Fruit fly (Drosophila melanogaster): Measurements from ENCODE around the gene Apl.
A peak's percentile ranks its signal among the peaks of the same experiment; 100 is the strongest.

Gene Apl

DNA sequence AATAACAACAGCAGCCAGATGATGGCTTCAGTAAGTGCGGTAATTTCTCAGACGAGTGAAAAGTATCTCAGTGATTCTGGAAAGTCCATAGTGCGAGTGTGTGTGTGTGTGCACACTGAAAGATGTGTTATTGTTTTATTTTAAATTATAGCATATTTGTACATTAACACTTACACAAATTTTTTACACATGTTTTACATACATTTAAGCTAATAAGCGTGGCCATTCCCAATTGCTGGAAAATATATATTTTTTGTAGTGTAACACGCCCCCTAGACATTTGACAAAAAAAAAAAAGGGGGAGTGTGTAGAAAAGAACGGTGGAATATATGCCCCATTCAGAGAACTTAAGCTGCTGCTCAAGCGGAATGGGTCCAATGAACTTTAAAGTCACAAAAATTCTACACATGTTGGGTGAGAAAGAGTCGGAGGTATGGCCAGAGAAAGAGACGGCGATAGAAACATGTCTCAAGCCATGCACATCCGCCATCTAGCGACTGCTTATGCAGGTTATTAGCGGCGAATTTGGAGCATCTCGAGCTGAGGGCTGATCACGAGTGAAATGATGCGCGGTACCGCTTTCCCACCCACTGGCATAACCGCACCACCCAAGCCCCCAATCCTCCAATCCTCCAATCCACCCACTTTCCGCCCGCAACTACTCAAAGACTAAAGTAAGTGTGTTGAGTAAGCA is 37.0 kb downstream of the Apl start:
- no peak for TF ChIP-seq CG17801 (GFP tag; optimal IDR thresholded peaks at IDR 0.05; ENCODE audit: partially characterized antibody)

- TF ChIP-seq CG17801 (GFP tag; optimal IDR thresholded peaks at IDR 0.05; ENCODE audit: partially characterized antibody), result no peak
Measured at dm6 chr3L:16634091-16634490, 39.1 kb downstream of the Apl start.

dm6 chr3L:16634529-16634928 is 39.5 kb downstream of the Apl start:
- no peak for TF ChIP-seq CG17801 (GFP tag; optimal IDR thresholded peaks at IDR 0.05; ENCODE audit: partially characterized antibody)

DNA sequence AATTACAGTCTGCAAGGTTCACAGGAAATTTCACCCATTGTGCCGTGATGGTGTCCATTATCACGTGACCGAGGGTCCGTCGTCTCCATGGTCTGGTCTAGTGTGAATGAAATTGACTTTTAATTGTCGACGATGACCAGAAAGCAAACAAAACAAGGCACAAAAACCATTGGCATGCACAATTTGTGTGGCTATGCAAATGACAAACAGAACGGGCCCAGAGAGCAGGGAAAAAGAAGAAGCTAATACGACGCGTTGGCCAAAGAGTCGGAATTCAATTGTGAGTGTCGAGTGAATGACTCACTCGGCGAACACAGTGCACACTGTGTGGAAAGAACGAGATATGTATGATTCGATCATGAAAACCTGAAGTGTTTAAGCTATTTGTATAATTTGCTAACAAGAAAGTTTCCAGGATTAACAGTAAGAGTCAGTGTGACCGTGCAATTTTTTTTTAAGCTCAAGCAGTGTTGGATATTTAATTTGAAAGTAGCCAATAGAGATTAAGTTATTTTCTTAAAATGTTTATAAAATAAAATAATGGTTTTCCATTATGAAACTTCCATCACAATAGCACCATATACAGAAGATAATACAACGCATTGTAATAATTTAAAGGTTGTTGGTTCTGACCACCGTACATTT is 40.7 kb downstream of the Apl start:
- no peak for TF ChIP-seq CG17801 (GFP tag; optimal IDR thresholded peaks at IDR 0.05; ENCODE audit: partially characterized antibody)

DNA sequence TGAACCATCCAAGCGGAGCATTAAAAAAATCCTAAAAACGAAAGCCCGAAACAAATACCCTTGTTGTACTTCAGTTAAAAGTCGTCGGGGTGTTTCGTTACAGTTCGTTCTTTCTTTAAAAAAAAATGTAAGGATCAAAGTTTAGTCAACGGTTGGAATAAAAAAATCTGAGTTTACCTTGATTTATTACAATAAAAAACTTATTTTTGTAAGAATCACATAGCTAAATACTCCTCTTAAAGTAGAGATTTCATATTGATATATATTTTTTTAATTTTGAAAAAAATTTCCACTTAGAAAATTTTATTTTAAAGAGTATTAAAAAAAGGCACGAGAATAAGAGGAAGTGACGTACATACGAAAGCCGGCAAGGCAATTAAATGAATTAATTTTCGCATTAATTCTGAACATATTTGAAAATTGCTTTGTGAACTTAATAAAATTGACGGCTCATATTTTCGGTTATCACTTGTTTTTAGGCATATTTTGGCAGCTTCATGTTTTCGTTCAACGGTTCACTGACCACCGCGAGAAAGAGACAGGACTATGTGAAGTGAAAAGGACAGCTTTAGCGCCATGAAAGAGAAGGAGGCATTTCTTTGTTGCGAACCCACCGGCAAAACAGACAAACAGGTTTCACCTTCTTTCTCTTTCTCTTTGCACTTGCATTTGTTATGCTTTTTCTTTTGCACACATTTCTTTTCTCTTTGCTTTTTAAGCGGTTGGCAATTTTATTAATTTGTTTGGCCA is 43.8 kb downstream of the Apl start:
- TF ChIP-seq CG17801 (GFP tag; optimal IDR thresholded peaks at IDR 0.05; ENCODE audit: partially characterized antibody), result no peak

DNA sequence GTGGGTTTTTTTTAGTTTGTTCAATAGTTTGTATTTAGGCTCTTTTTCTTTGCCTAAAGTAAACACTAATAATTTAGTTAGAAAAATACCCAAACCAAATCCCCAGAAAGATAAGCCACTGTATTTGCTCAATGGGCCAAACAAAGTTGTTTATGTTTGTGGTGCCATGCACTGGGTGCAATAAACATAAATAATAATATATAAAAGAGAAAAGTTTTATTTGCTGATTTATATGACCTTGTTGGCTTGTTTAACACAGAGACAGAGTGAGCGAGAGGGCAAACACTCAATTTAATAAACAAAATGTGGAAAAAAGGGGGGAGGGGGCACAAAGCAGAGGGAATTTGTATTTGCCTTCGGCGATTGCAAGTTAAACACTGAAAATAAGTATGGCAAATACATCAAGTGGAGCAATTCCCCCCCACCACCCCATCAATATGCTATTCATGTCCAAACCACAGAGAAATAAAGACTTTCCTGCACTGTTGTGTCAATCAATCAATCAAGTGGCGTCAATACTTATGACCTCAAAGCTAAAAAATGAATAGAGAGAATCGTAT is 45.6 kb downstream of the Apl start:
- TF ChIP-seq CG17801 (GFP tag; optimal IDR thresholded peaks at IDR 0.05; ENCODE audit: partially characterized antibody), result no peak

DNA sequence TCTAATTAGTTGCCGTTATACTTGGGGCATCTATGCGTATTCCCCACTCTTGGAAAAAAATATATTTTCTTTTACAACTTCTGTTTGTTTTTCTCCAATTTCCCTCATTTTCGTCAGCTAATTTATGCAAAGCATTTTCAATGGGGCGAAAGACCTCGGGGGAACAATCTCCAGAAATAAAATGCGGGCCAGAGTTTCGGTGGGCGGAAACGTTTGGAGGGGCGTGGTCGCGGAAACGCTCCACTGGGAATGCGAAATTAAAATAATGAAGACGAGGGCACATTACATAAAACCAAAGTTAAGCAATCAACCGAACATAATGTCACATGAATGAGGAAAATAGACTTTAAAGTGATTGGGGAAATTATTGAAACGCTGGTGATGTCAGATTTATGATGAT is 46.1 kb downstream of the Apl start:
- TF ChIP-seq CG17801 (GFP tag; optimal IDR thresholded peaks at IDR 0.05; ENCODE audit: partially characterized antibody), result no peak

dm6 chr3L:16642088-16642507 is 47.1 kb downstream of the Apl start:
- TF ChIP-seq CG17801 (GFP tag; optimal IDR thresholded peaks at IDR 0.05; ENCODE audit: partially characterized antibody), result no peak

- peak; percentile 34 for TF ChIP-seq CG17801 (GFP tag; optimal IDR thresholded peaks at IDR 0.05; ENCODE audit: partially characterized antibody)
Measured at dm6 chr3L:16642954-16643353, 48.0 kb downstream of the Apl start.

DNA sequence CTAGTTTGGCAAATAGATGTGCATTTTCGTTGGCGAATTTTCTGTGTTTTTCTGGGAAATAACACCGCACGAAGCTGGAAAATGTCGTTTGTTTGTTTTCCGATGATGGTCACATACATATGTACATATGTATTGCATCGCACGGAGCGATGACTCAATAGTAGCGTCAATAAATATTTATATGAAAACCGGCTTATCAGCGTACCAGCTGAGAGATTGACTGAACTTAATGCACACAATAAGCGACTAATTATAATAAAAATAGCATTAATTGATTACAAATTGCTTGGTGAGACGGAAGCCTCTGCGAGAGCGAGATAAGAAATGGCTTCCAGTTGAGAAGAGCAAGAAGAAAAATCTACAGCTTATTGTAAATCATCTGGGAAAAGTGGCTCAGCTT is 49.5 kb downstream of the Apl start:
- no peak for TF ChIP-seq CG17801 (GFP tag; optimal IDR thresholded peaks at IDR 0.05; ENCODE audit: partially characterized antibody)

DNA sequence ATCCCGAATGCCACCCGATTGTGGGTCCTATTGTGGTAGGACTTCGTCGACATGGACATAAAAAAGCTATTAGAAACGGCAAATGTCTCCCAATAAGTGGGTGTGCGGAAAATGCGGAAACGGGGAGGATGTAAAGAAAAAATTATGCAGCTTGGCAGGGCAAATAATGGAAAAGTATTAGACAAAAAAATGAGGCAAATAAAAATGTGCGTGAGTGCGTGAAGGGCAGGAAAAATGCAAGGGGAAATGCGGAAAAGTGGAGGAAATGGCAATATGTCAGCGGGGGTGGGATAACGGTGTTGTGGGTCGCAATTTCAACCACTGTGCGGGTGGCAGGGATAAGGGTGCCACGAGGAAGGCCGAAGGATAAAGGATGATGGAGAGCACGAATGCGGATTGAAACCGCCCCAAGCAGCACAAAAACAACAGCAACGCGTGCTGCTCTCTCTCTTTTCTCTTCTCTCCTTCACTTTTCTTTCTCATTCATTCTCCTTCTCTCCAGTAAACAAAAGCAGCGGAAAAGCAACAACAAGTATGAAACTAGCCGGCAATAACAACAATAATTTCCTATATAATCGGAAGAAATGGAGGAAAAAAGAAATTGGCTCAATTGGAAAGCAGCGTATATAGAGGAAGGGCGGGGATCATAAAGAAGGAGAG is 50.5 kb downstream of the Apl start:
- no peak for TF ChIP-seq CG17801 (GFP tag; optimal IDR thresholded peaks at IDR 0.05; ENCODE audit: partially characterized antibody)

DNA sequence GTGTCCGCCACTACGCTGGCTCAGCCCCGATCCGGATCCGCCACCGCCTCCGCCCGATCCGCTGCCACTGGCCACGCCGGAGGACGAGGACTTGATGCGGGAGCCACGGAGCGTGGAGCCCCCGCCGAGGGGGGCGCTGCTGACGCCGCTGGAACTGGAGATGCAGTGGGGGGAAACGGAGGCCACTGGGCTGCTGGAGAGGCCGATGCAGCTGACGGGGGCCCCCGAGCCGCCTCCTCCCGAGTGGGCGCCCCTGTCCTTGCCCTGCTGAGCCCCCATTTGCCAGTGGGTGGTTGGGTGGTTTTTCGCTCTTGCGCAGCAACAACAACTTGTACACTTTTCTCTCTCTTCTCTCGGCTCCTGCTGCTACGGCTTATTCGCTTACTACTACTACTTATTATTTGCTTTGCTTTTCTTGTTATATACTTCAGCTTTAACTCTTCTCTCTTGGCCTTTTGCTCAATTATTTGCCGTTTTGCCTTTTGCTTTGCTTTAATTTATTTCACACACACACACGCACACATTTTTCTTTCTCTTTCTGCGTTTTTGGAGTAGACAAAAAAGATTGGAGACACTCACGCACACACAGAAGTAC is 52.0 kb downstream of the Apl start:
- TF ChIP-seq CG17801 (GFP tag; optimal IDR thresholded peaks at IDR 0.05; ENCODE audit: partially characterized antibody), result no peak

DNA sequence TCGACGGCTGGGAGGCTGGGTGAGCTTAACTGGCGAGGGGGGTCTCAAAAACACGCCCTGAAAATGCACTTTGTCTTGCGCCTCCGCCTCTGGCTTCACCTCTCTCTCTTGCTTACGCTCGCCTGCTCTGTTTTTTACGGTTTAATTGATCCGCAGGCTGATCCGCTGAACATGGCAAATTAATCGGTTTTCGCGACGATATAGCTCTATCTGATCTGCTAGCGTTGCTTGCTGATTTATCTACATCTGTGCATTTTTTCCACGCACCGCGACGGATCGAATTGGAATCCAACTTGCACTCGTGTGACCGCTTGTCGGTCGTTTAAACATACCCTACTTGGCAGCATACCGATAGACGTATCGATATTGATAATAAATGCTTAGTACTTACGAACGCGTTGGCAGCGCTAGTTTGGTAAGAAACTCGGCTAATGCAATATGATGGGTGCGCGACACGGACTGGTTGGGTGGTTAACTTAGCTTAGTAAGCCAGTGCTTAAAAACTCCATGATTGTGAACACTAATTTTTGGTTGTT is 52.7 kb downstream of the Apl start, which contains the start of gene Abl:
TSS of gene Abl (minus strand) at position 305 of the 536 bp plus-strand sequence.
- TF ChIP-seq CG17801 (GFP tag; optimal IDR thresholded peaks at IDR 0.05; ENCODE audit: partially characterized antibody), result peak; percentile 75
